Worm (Caenorhabditis elegans) whole organism, midembryonic: ENCODE measurements around the gene gpa-1.

ENCODE experiments used
- T22C8.4 ChIP-seq: fragments of 200-800 bp; sonication (Bioruptor generic); IDR thresholded peaks from 2 replicates; pipeline ENCODE4 v1.3.6; 2022; ENCODE audit warnings: missing genetic modification characterization, missing compliant biosample characterization
- cog-1 ChIP-seq: sonication (generic microtip); optimal IDR thresholded peaks from 2 replicates; lab custom pipeline; 2016; ENCODE audit warnings: missing genetic modification characterization, missing compliant biosample characterization
- flt-1 ChIP-seq: fragments of 200-800 bp; sonication (Bioruptor generic); IDR thresholded peaks from 2 replicates; pipeline ENCODE4 v1.3.6; 2022; ENCODE audit warnings: missing genetic modification characterization, missing compliant biosample characterization
- klf-2 ChIP-seq: fragments of 200-800 bp; sonication (Bioruptor generic); conservative IDR thresholded peaks from 2 replicates; pipeline ENCODE4 v1.3.6; 2022; ENCODE audit warnings: missing genetic modification reagents, missing genetic modification characterization, missing compliant biosample characterization
- med-1 ChIP-seq: sonication (generic microtip); optimal IDR thresholded peaks from 2 replicates; lab custom pipeline; 2017; ENCODE audit warnings: missing genetic modification characterization, mild to moderate bottlenecking, missing compliant biosample characterization, antibody characterized with exemption, missing genetic modification reagents; ENCODE audit not compliant: insufficient read depth
- ref-1 ChIP-seq: fragments of 200-800 bp; sonication (Bioruptor generic); conservative IDR thresholded peaks from 2 replicates; pipeline ENCODE4 v1.3.6; 2022; ENCODE audit warnings: missing genetic modification reagents, missing genetic modification characterization, missing compliant biosample characterization
- tab-1 ChIP-seq: fragments of 200-800 bp; sonication (Bioruptor generic); IDR thresholded peaks from 2 replicates; pipeline ENCODE4 v1.3.6; 2022; ENCODE audit warnings: missing genetic modification characterization, missing compliant biosample characterization
- ztf-23 ChIP-seq: fragments of 200-800 bp; sonication (Bioruptor generic); IDR thresholded peaks from 2 replicates; pipeline ENCODE4 v1.3.6; 2022; ENCODE audit warnings: missing genetic modification reagents, missing genetic modification characterization, missing compliant biosample characterization
- ztf-29 ChIP-seq: fragments of 200-800 bp; sonication (Bioruptor generic); IDR thresholded peaks from 2 replicates; pipeline ENCODE4 v1.3.6; 2022; ENCODE audit warnings: missing genetic modification reagents, missing genetic modification characterization, missing compliant biosample characterization

The gpa-1 gene

DNA sequence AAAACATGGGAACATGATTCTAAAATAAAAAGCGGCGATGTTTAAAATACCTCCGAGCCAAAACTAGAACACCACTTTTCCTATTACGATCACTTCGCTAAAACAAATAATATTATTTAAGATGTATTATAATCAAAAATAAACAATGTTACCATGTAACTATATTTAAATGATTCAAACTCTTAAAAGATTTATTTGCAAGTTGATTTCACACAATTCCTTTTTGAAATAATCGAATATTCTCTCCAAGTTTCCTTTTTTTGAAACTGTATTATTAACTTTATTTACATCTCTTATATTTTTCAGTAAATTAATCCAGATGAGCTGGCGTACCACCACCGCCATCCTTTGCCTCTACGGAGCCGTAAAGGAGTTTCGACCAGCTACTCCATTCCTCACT, 36.3 kb downstream of the gpa-1 start, which contains the start of gene folt-1:
TSS of gene folt-1 (plus strand) at position 301 of the 400 bp plus-strand sequence.
- TF ChIP-seq ref-1 = no peak
- no peak for TF ChIP-seq T22C8.4 (GFP tag; lab: Robert Waterston, UW)
- TF ChIP-seq ztf-29 (GFP tag; lab: Robert Waterston, UW) = no peak
- TF ChIP-seq tab-1 (GFP tag; lab: Robert Waterston, UW) = no peak
- no peak for TF ChIP-seq klf-2 (GFP tag; lab: Robert Waterston, UW)
- no peak for TF ChIP-seq med-1 (GFP tag; lab: Kevin White, UChicago)
- no peak for TF ChIP-seq cog-1 (tag; lab: Kevin White, UChicago)
- no peak for TF ChIP-seq ztf-23 (GFP tag; lab: Robert Waterston, UW)
- TF ChIP-seq flt-1 (GFP tag; lab: Robert Waterston, UW) = no peak

- no peak for TF ChIP-seq klf-2 (GFP tag; lab: Robert Waterston, UW)
Observed at ce11 chrV:11140326-11140725, 37.2 kb downstream of the gpa-1 start.

DNA sequence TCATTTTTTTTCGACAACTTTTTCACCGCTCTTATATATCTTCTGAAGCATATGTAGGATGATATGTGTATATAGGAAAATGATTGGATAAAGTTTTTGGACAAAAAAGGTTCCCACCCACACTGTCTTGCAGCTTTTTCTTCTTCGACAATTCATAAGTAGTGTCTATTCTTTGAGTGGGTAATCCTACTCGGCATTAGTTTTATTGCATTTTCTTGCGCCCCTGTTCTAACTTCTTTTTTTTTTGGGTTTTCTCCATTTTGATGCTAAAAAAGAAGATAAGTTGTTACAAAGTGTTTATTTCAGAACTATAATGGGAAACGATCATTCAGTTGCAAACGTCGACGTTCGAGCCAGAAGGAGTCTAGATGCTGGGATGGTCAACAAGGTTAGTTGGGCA, 43.2 kb downstream of the gpa-1 start, which contains the start of gene glb-3:
TSS of gene glb-3 (plus strand) at position 301 of the 400 bp plus-strand sequence.
- TF ChIP-seq ztf-29 (GFP tag; lab: Robert Waterston, UW) = no peak
- TF ChIP-seq ref-1 = no peak
- no peak for TF ChIP-seq klf-2 (GFP tag; lab: Robert Waterston, UW)

DNA sequence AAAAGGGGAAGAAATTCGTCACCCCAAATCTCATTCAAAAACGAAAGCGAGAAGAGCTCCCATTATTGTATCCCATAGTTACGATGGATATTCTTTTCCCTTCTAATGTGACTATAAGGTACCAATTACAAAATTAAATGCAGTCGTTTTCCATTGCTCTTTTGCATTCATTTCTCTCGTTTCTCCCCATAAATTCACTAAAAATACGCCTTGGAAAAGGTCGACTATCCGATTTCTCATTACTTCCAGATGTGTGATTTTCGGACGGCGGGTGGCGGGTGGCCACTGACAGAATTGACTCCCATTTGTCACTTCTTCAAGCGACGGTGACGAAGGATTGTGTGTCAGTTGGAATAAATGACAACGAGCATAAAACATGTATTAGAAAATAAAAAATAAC, 44.0 kb downstream of the gpa-1 start:
- TF ChIP-seq T22C8.4 (GFP tag; lab: Robert Waterston, UW) (no peak), ref-1 (no peak), ztf-23 (GFP tag; lab: Robert Waterston, UW) (no peak), med-1 (GFP tag; lab: Kevin White, UChicago) (no peak), cog-1 (tag; lab: Kevin White, UChicago) (no peak), klf-2 (GFP tag; lab: Robert Waterston, UW) (no peak), ztf-29 (GFP tag; lab: Robert Waterston, UW) (no peak), flt-1 (GFP tag; lab: Robert Waterston, UW) (no peak), tab-1 (GFP tag; lab: Robert Waterston, UW) (no peak)

- TF ChIP-seq tab-1 (GFP tag; lab: Robert Waterston, UW) (no peak), med-1 (GFP tag; lab: Kevin White, UChicago) (no peak), ref-1 (no peak), ztf-29 (GFP tag; lab: Robert Waterston, UW) (no peak), cog-1 (tag; lab: Kevin White, UChicago) (no peak), T22C8.4 (GFP tag; lab: Robert Waterston, UW) (no peak), klf-2 (GFP tag; lab: Robert Waterston, UW) (no peak), flt-1 (GFP tag; lab: Robert Waterston, UW) (no peak), ztf-23 (GFP tag; lab: Robert Waterston, UW) (no peak)
Observed at ce11 chrV:11131801-11132200, 45.7 kb downstream of the gpa-1 start.

DNA sequence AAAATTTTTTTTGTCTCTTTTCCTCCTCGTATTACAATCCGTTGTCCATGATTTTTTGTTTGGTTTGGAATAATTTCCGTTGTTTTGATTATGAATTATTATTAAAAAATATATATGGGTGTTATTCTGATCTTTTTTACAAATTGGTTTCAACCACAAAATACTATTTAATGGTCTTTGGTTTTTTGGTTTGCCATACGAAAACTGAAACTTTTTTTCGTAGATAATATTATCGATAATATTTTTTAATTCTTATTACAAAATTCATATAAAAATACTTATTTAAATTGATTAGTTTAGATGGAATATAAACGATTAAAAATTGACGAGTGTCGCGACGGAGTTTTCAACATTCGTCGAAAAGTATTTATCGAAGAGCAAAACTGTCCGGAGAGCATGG, 50.3 kb downstream of the gpa-1 start, which contains the start of gene jmjd-5:
TSS of gene jmjd-5 (plus strand) at position 301 of the 400 bp plus-strand sequence.
- TF ChIP-seq ztf-29 (GFP tag; lab: Robert Waterston, UW) = no peak
- TF ChIP-seq flt-1 (GFP tag; lab: Robert Waterston, UW) = no peak
- no peak for TF ChIP-seq klf-2 (GFP tag; lab: Robert Waterston, UW)
- TF ChIP-seq ztf-23 (GFP tag; lab: Robert Waterston, UW) = no peak
- no peak for TF ChIP-seq med-1 (GFP tag; lab: Kevin White, UChicago)
- TF ChIP-seq tab-1 (GFP tag; lab: Robert Waterston, UW) = no peak
- TF ChIP-seq ref-1 = no peak
- no peak for TF ChIP-seq T22C8.4 (GFP tag; lab: Robert Waterston, UW)
- TF ChIP-seq cog-1 (tag; lab: Kevin White, UChicago) = no peak

ce11 chrV:11124922-11125321, 52.6 kb downstream of the gpa-1 start, which contains the start of gene C06H2.2:
TSS of gene C06H2.2 (plus strand) at chrV:11125222.
- no peak for TF ChIP-seq ztf-23 (GFP tag; lab: Robert Waterston, UW)
- TF ChIP-seq cog-1 (tag; lab: Kevin White, UChicago) = no peak
- no peak for TF ChIP-seq flt-1 (GFP tag; lab: Robert Waterston, UW)
- no peak for TF ChIP-seq klf-2 (GFP tag; lab: Robert Waterston, UW)
